Fruit fly (Drosophila melanogaster) whole organism, embryonic: ENCODE measurements around the gene Nin.

Source experiments
- CTCF ChIP-seq: fragments of 200-800 bp; sonication (Bioruptor generic); optimal IDR thresholded peaks from 2 replicates; lab custom pipeline; 2017; ENCODE audit warnings: missing biosample characterization, mild to moderate bottlenecking, missing genetic modification characterization, moderate library complexity
- Dll ChIP-seq: fragments of 200-800 bp; sonication (Bioruptor generic); IDR thresholded peaks from 4 replicates; pipeline ENCODE4 v1.3.6; 2022; ENCODE audit warnings: missing biosample characterization, missing genetic modification characterization; ENCODE audit not compliant: partially characterized antibody
- Ets97D ChIP-seq: fragments of 200-800 bp; sonication (Bioruptor generic); optimal IDR thresholded peaks from 3 replicates; lab custom pipeline; 2016; ENCODE audit warnings: missing biosample characterization, missing genetic modification characterization
- HLH3B ChIP-seq: fragments of 200-800 bp; sonication (Bioruptor generic); IDR thresholded peaks from 2 replicates; pipeline ENCODE4 v1.3.6; 2022; ENCODE audit warnings: missing biosample characterization, missing genetic modification characterization
- NC2α ChIP-seq: fragments of 200-800 bp; sonication (Bioruptor generic); optimal IDR thresholded peaks from 2 replicates; lab custom pipeline; 2016; ENCODE audit warnings: missing biosample characterization, missing genetic modification characterization
- Trl ChIP-seq, 3 experiments: fragments of >200 bp in 2 of 3; fragments of 200-800 bp in 1 of 3; sonication (Bioruptor generic) in 1 of 3; optimal IDR thresholded peaks; 2 replicates in 1 of 3; 3 replicates in 2 of 3; lab custom pipeline; 2016 to 2017; ENCODE audit warnings: missing biosample characterization in 1 of 3, missing genetic modification characterization in 1 of 3
- cad ChIP-seq: fragments of >200 bp; optimal IDR thresholded peaks from 2 replicates; lab custom pipeline; 2017; ENCODE audit warnings: missing biosample characterization, missing genetic modification characterization
- cas ChIP-seq: fragments of 200-800 bp; sonication (Bioruptor generic); IDR thresholded peaks from 2 replicates; pipeline ENCODE4 v1.3.6; 2022; ENCODE audit warnings: missing biosample characterization, missing genetic modification characterization
- dimm ChIP-seq: fragments of 200-800 bp; sonication (Bioruptor generic); IDR thresholded peaks from 2 replicates; pipeline ENCODE4 v1.3.6; 2022; ENCODE audit warnings: missing biosample characterization, missing genetic modification characterization
- emc ChIP-seq: fragments of 200-800 bp; sonication (Bioruptor generic); optimal IDR thresholded peaks from 2 replicates; lab custom pipeline; 2016; ENCODE audit warnings: missing biosample characterization, missing genetic modification characterization
- fd3F ChIP-seq: fragments of 200-800 bp; sonication (Bioruptor generic); optimal IDR thresholded peaks from 2 replicates; lab custom pipeline; 2018; ENCODE audit warnings: missing biosample characterization, mild to moderate bottlenecking, missing genetic modification characterization, moderate library complexity
- ken ChIP-seq: fragments of 200-800 bp; sonication (Bioruptor generic); IDR thresholded peaks from 3 replicates; pipeline ENCODE4 v1.3.6; 2022; ENCODE audit warnings: missing biosample characterization, missing genetic modification characterization
- pan ChIP-seq, 4 experiments: fragments of >200 bp in 3 of 4; fragments of 200-800 bp in 1 of 4; sonication (Bioruptor generic) in 1 of 4; optimal IDR thresholded peaks in 3 of 4; IDR thresholded peaks in 1 of 4; 2 replicates each; pipeline versions ENCODE4 v1.3.6 to Lab custom; 2017 to 2022; ENCODE audit warnings: missing biosample characterization in 2 of 4, missing genetic modification characterization in 2 of 4, mixed read lengths in 1 of 4
- yki ChIP-seq: fragments of >200 bp; optimal IDR thresholded peaks from 3 replicates; lab custom pipeline; 2018

- TF ChIP-seq CTCF (GFP tag; lab: Kevin White, UChicago): no peak
- no peak for TF ChIP-seq pan (optimal IDR thresholded peaks at IDR 0.05; lab: Kevin White, UChicago)
- no peak for TF ChIP-seq pan (GFP tag; optimal IDR thresholded peaks at IDR 0.05 in 1 of 2, IDR thresholded peaks at IDR 0.05 in 1 of 2)
- no peak for TF ChIP-seq HLH3B (GFP tag; lab: Robert Waterston, UW)
- no peak for TF ChIP-seq yki
- TF ChIP-seq cad (GFP tag; lab: Kevin White, UChicago): no peak
- no peak for TF ChIP-seq fd3F (GFP tag; lab: Kevin White, UChicago)
- TF ChIP-seq Trl (optimal IDR thresholded peaks at IDR 0.05; lab: Kevin White, UChicago): no peak
- TF ChIP-seq Trl (GFP tag; optimal IDR thresholded peaks at IDR 0.05; lab: Kevin White, UChicago): peak; percentile 13
- no peak for TF ChIP-seq NC2α (GFP tag; lab: Kevin White, UChicago)
- TF ChIP-seq cas (GFP tag; lab: Robert Waterston, UW): no peak
- TF ChIP-seq emc (GFP tag; lab: Kevin White, UChicago): no peak
- TF ChIP-seq dimm: no peak
- peak; percentile 31; the same call in 1 of the 3 replicates for TF ChIP-seq ken (GFP tag; lab: Robert Waterston, UW)
- 0 out of 4 replicates have a peak, but pooled peaks have one; percentile 20 for TF ChIP-seq Dll
- TF ChIP-seq Ets97D (GFP tag; lab: Kevin White, UChicago): no peak
These were observed 16.9 kb downstream of the Nin start for dm6 chr2L:5261223-5261984.
